Fruit fly (Drosophila melanogaster): ENCODE data around the gene Gr64c.

The Gr64c gene

dm6 chr3L:4016754-4017153 lies 11.7 kb upstream of the Gr64c start (continued):
- no peak for TF ChIP-seq CG13287 (GFP tag; IDR thresholded peaks at IDR 0.05; ENCODE audit: partially characterized antibody)
- peak; percentile 24 for TF ChIP-seq trh (GFP tag; optimal IDR thresholded peaks at IDR 0.05)
- peak; percentile 12 for TF ChIP-seq da (GFP tag; optimal IDR thresholded peaks at IDR 0.05)
- peak; percentile 27 for TF ChIP-seq CG7556 (GFP tag; optimal IDR thresholded peaks at IDR 0.05)
- peak; percentile 56; the same call in 1 of the 2 replicates for TF ChIP-seq danr (GFP tag; IDR thresholded peaks at IDR 0.05)
- no peak for TF ChIP-seq fd3F (GFP tag; optimal IDR thresholded peaks at IDR 0.05)
- TF ChIP-seq tap (tag; optimal IDR thresholded peaks at IDR 0.05) = peak; percentile 18
- TF ChIP-seq gem (tag; optimal IDR thresholded peaks at IDR 0.05) = peak; percentile 72
- TF ChIP-seq chn (GFP tag; optimal IDR thresholded peaks at IDR 0.05) = peak; percentile 66
- TF ChIP-seq CG16815 (GFP tag; optimal IDR thresholded peaks at IDR 0.05) = peak; percentile 81
- peak; percentile 63; the same call in 2 of the 3 replicates for TF ChIP-seq CG34422 (GFP tag; IDR thresholded peaks at IDR 0.05)
- TF ChIP-seq gfzf (GFP tag; optimal IDR thresholded peaks at IDR 0.05) = no peak
- peak; percentile 56 for TF ChIP-seq Spps (tag; optimal IDR thresholded peaks at IDR 0.05)
- peak; percentile 91 for TF ChIP-seq CG1603 (tag; optimal IDR thresholded peaks at IDR 0.05)
- TF ChIP-seq tx (GFP tag; optimal IDR thresholded peaks at IDR 0.05) = peak; percentile 21
- peak; percentile 36; the same call in 1 of the 3 replicates for TF ChIP-seq jigr1 (GFP tag; IDR thresholded peaks at IDR 0.05)
- TF ChIP-seq HLHmδ (GFP tag; optimal IDR thresholded peaks at IDR 0.05) = no peak
- peak; percentile 79 for TF ChIP-seq sisA (GFP tag; IDR thresholded peaks at IDR 0.05)
- peak; percentile 73 for TF ChIP-seq croc (GFP tag; conservative IDR thresholded peaks at IDR 0.05)
- peak; percentile 60 for TF ChIP-seq trem (tag; optimal IDR thresholded peaks at IDR 0.05)
- TF ChIP-seq CG4328 (GFP tag; optimal IDR thresholded peaks at IDR 0.05) = no peak
- peak; percentile 51 for TF ChIP-seq CG17385 (GFP tag; optimal IDR thresholded peaks at IDR 0.05)
- TF ChIP-seq tll (GFP tag; optimal IDR thresholded peaks at IDR 0.05) = no peak
- TF ChIP-seq Sin3A (optimal IDR thresholded peaks at IDR 0.05) = no peak
- no peak for TF ChIP-seq fd102C (GFP tag; optimal IDR thresholded peaks at IDR 0.05)
- peak; percentile 75; the same call in 3 of the 4 replicates for TF ChIP-seq Gug (GFP tag; IDR thresholded peaks at IDR 0.05)
- TF ChIP-seq sima (GFP tag; optimal IDR thresholded peaks at IDR 0.05) = no peak
- TF ChIP-seq dmrt99B (tag; optimal IDR thresholded peaks at IDR 0.05) = peak; percentile 58
- peak; percentile 66 for TF ChIP-seq Atf3 (GFP tag; optimal IDR thresholded peaks at IDR 0.05)
- peak; percentile 21 for TF ChIP-seq org-1 (GFP tag; optimal IDR thresholded peaks at IDR 0.05)
- TF ChIP-seq NFAT (GFP tag; IDR thresholded peaks at IDR 0.05) = 0 out of 2 replicates have a peak, but pooled peaks have one; percentile 31
- TF ChIP-seq CG8765 (GFP tag; IDR thresholded peaks at IDR 0.05) = peak; percentile 75; the same call in 1 of the 2 replicates
- TF ChIP-seq CG12391 (tag; optimal IDR thresholded peaks at IDR 0.05) = peak; percentile 61
- no peak for TF ChIP-seq abd-A (tag; optimal IDR thresholded peaks at IDR 0.05)
- peak; percentile 63 for TF ChIP-seq CG13424 (tag; optimal IDR thresholded peaks at IDR 0.05)
- TF ChIP-seq CG14050 (GFP tag; IDR thresholded peaks at IDR 0.05) = no peak
- no peak for TF ChIP-seq CkIIα-i1 (GFP tag; IDR thresholded peaks at IDR 0.05)
- no peak for TF ChIP-seq CG11247 (GFP tag; IDR thresholded peaks at IDR 0.05)
- no peak for TF ChIP-seq Adf1 (GFP tag; IDR thresholded peaks at IDR 0.05)
- peak; percentile 61 for TF ChIP-seq CG8924 (tag; optimal IDR thresholded peaks at IDR 0.05)
- no peak for TF ChIP-seq CG4854 (GFP tag; optimal IDR thresholded peaks at IDR 0.05)
- TF ChIP-seq caup (GFP tag; optimal IDR thresholded peaks at IDR 0.05; ENCODE audit: severe bottlenecking) = no peak
- peak; percentile 58 for TF ChIP-seq CG8089 (GFP tag; optimal IDR thresholded peaks at IDR 0.05)
- no peak for TF ChIP-seq Dbx (GFP tag; IDR thresholded peaks at IDR 0.05)
- peak; percentile 29 for TF ChIP-seq CG3407 (GFP tag; optimal IDR thresholded peaks at IDR 0.05)
- 0 out of 3 replicates have a peak, but pooled peaks have one; percentile 34 for TF ChIP-seq CG2889 (GFP tag; IDR thresholded peaks at IDR 0.05)
- peak; percentile 36; the same call in 1 of the 3 replicates for TF ChIP-seq Aef1 (GFP tag; IDR thresholded peaks at IDR 0.05)
- TF ChIP-seq CG3281 (GFP tag; optimal IDR thresholded peaks at IDR 0.05) = no peak
- TF ChIP-seq vfl (GFP tag; optimal IDR thresholded peaks at IDR 0.05) = no peak
- 0 out of 2 replicates have a peak, but pooled peaks have one; percentile 18 for TF ChIP-seq MBD-R2 (GFP tag; IDR thresholded peaks at IDR 0.05)
- no peak for TF ChIP-seq CG6765 (GFP tag; optimal IDR thresholded peaks at IDR 0.05)

All from whole organism, embryonic.